Worm (Caenorhabditis elegans) whole organism, L3 larva: Measurements from ENCODE around the gene srd-54.

Source experiments
- R02D3.7 ChIP-seq: fragments of 150-350 bp; optimal IDR thresholded peaks from 2 replicates; lab custom pipeline; 2014; ENCODE audit warnings: missing biosample characterization, missing genetic modification characterization
- ZK546.5 ChIP-seq: sonication (generic microtip); optimal IDR thresholded peaks from 2 replicates; lab custom pipeline; 2017; ENCODE audit warnings: missing biosample characterization, missing genetic modification characterization
- aly-2 ChIP-seq: fragments of 150-350 bp; optimal IDR thresholded peaks from 2 replicates; lab custom pipeline; 2014; ENCODE audit warnings: missing biosample characterization, missing genetic modification characterization
- ama-1 ChIP-seq: fragments of 150-350 bp; optimal IDR thresholded peaks from 2 replicates; lab custom pipeline; 2018
- ceh-82 ChIP-seq: fragments of 150-350 bp; optimal IDR thresholded peaks from 2 replicates; lab custom pipeline; 2014; ENCODE audit warnings: missing biosample characterization, missing genetic modification characterization
- daf-12 ChIP-seq: fragments of 150-350 bp; optimal IDR thresholded peaks from 2 replicates; lab custom pipeline; 2014; ENCODE audit warnings: missing biosample characterization, missing genetic modification reagents, missing genetic modification characterization
- fkh-10 ChIP-seq: sonication (generic microtip); optimal IDR thresholded peaks from 2 replicates; lab custom pipeline; 2017; ENCODE audit warnings: missing biosample characterization, missing genetic modification reagents, missing genetic modification characterization
- fkh-2 ChIP-seq: fragments of 150-350 bp; optimal IDR thresholded peaks from 2 replicates; lab custom pipeline; 2014; ENCODE audit warnings: missing biosample characterization, missing genetic modification reagents, missing genetic modification characterization
- hmg-11 ChIP-seq: sonication (generic microtip); optimal IDR thresholded peaks from 2 replicates; lab custom pipeline; 2016; ENCODE audit warnings: missing genetic modification characterization, missing compliant biosample characterization
- lin-39 ChIP-seq: fragments of 150-350 bp; optimal IDR thresholded peaks from 2 replicates; lab custom pipeline; 2018; ENCODE audit warnings: missing biosample characterization, missing genetic modification reagents, missing genetic modification characterization
- nhr-12 ChIP-seq: fragments of 150-350 bp; optimal IDR thresholded peaks from 2 replicates; lab custom pipeline; 2014; ENCODE audit warnings: missing biosample characterization, missing genetic modification characterization
- nhr-28 ChIP-seq: fragments of 150-350 bp; optimal IDR thresholded peaks from 2 replicates; lab custom pipeline; 2014; ENCODE audit warnings: missing biosample characterization, missing genetic modification characterization
- nhr-43 ChIP-seq: sonication (generic microtip); optimal IDR thresholded peaks from 2 replicates; lab custom pipeline; 2016; ENCODE audit warnings: mild to moderate bottlenecking, missing genetic modification characterization, missing compliant biosample characterization; ENCODE audit not compliant: poor library complexity, severe bottlenecking
- nhr-76 ChIP-seq: fragments of 150-350 bp; sonication (generic microtip); optimal IDR thresholded peaks from 5 replicates; lab custom pipeline; 2014; ENCODE audit warnings: missing biosample characterization, missing genetic modification characterization
- pha-4 ChIP-seq: fragments of 150-350 bp; optimal IDR thresholded peaks from 2 replicates; lab custom pipeline; 2014; ENCODE audit warnings: missing biosample characterization, missing genetic modification reagents, missing genetic modification characterization
- skn-1 ChIP-seq: fragments of 150-350 bp; optimal IDR thresholded peaks from 2 replicates; lab custom pipeline; 2014; ENCODE audit warnings: missing biosample characterization, missing genetic modification characterization
- tbx-2 ChIP-seq: sonication (generic microtip); optimal IDR thresholded peaks from 2 replicates; lab custom pipeline; 2016; ENCODE audit warnings: mild to moderate bottlenecking, missing genetic modification characterization, missing compliant biosample characterization
- ztf-11 ChIP-seq: fragments of 150-350 bp; optimal IDR thresholded peaks from 2 replicates; lab custom pipeline; 2014; ENCODE audit warnings: missing biosample characterization, missing genetic modification characterization
- ztf-4 ChIP-seq: fragments of 150-350 bp; optimal IDR thresholded peaks from 2 replicates; lab custom pipeline; 2014; ENCODE audit warnings: missing biosample characterization, missing genetic modification characterization

The srd-54 gene

ce11 chrII:7483009-7483408 is 50.6 kb downstream of the srd-54 start, which contains the start of gene cah-2:
TSS of gene cah-2 (minus strand) at chrII:7483109.
- TF ChIP-seq lin-39 (tag; lab: Kevin White, UChicago) (no peak), tbx-2 (tag; lab: Kevin White, UChicago) (no peak), nhr-12 (tag; lab: Kevin White, UChicago) (no peak), fkh-10 (GFP tag; lab: Kevin White, UChicago) (no peak), pha-4 (tag; lab: Kevin White, UChicago) (no peak), ZK546.5 (tag; lab: Kevin White, UChicago) (no peak), ztf-11 (tag; lab: Kevin White, UChicago) (no peak), nhr-76 (tag; lab: Kevin White, UChicago) (no peak), fkh-2 (no peak), ztf-4 (tag; lab: Kevin White, UChicago) (no peak), daf-12 (no peak), aly-2 (tag; lab: Kevin White, UChicago) (no peak), R02D3.7 (tag; lab: Kevin White, UChicago) (no peak), ama-1 (lab: Kevin White, UChicago) (no peak), nhr-28 (no peak), skn-1 (tag; lab: Kevin White, UChicago) (no peak), hmg-11 (tag; lab: Kevin White, UChicago) (no peak), nhr-43 (tag; lab: Kevin White, UChicago) (no peak), ceh-82 (tag; lab: Kevin White, UChicago) (no peak)
